Worm (Caenorhabditis elegans) whole organism, early embryonic: ENCODE data around the gene F19C7.8.

ENCODE experiments used
- ama-1 ChIP-seq: fragments of 150-350 bp; optimal IDR thresholded peaks from 2 replicates; lab custom pipeline; 2014
- ets-7 ChIP-seq: sonication (generic microtip); optimal IDR thresholded peaks from 2 replicates; lab custom pipeline; 2016; ENCODE audit warnings: missing genotype, missing genetic modification characterization, missing compliant biosample characterization
- hnd-1 ChIP-seq: sonication (generic microtip); optimal IDR thresholded peaks from 2 replicates; lab custom pipeline; 2016; ENCODE audit warnings: missing genetic modification characterization, missing compliant biosample characterization
- pes-1 ChIP-seq: fragments of 200-800 bp; sonication (Bioruptor generic); IDR thresholded peaks from 2 replicates; pipeline ENCODE4 v1.3.6; 2022; ENCODE audit warnings: missing genetic modification reagents, missing genetic modification characterization, missing compliant biosample characterization
- tra-4 ChIP-seq: sonication (generic microtip); optimal IDR thresholded peaks from 2 replicates; lab custom pipeline; 2017; ENCODE audit warnings: missing genetic modification characterization, missing compliant biosample characterization

- TF ChIP-seq pes-1 (GFP tag; lab: Robert Waterston, UW) (no peak), tra-4 (no peak), ama-1 (lab: Kevin White, UChicago) (no peak), hnd-1 (tag; lab: Kevin White, UChicago) (no peak), ets-7 (no peak)
Observed at ce11 chrIV:4567343-4567742, 70.6 kb downstream of the F19C7.8 start, which contains the start of gene F28E10.4.
